Worm (Caenorhabditis elegans) whole organism, late embryonic: ENCODE data around the gene msp-76.

Experiments used
- F13H6.1 ChIP-seq: sonication (generic microtip); optimal IDR thresholded peaks from 2 replicates; lab custom pipeline; 2016; ENCODE audit warnings: missing genetic modification characterization, missing compliant biosample characterization
- ahr-1 ChIP-seq: sonication (generic microtip); optimal IDR thresholded peaks from 2 replicates; lab custom pipeline; 2016; ENCODE audit warnings: missing genetic modification characterization, missing compliant biosample characterization
- ceh-19 ChIP-seq: fragments of 200-800 bp; sonication (Bioruptor generic); optimal IDR thresholded peaks from 2 replicates; lab custom pipeline; 2018; ENCODE audit warnings: mild to moderate bottlenecking, missing genetic modification characterization, missing compliant biosample characterization
- ceh-22 ChIP-seq: sonication (generic microtip); optimal IDR thresholded peaks from 2 replicates; lab custom pipeline; 2017; ENCODE audit warnings: missing biosample characterization, missing genetic modification characterization
- fax-1 ChIP-seq: sonication (generic microtip); optimal IDR thresholded peaks from 2 replicates; lab custom pipeline; 2016; ENCODE audit warnings: missing genotype, missing genetic modification characterization, missing compliant biosample characterization
- nfya-1 ChIP-seq: sonication (generic microtip); optimal IDR thresholded peaks from 2 replicates; lab custom pipeline; 2017; ENCODE audit warnings: missing genetic modification characterization, mild to moderate bottlenecking, missing compliant biosample characterization, antibody characterized with exemption, moderate library complexity
- npax-4 ChIP-seq: sonication (generic microtip); optimal IDR thresholded peaks from 2 replicates; lab custom pipeline; 2016; ENCODE audit warnings: missing genetic modification characterization, missing compliant biosample characterization
- ref-2 ChIP-seq: sonication (generic microtip); optimal IDR thresholded peaks from 2 replicates; lab custom pipeline; 2016; ENCODE audit warnings: missing genetic modification characterization, missing compliant biosample characterization
- unc-3 ChIP-seq, 2 experiments: fragments of 200-800 bp in 1 of 2; sonication (Bioruptor generic) in 1 of 2; sonication (generic microtip) in 1 of 2; conservative IDR thresholded peaks in 1 of 2; optimal IDR thresholded peaks in 1 of 2; 2 replicates each; pipeline versions ENCODE4 v1.3.6 to Lab custom; 2016 to 2022; ENCODE audit warnings: missing compliant biosample characterization in 2 of 2, missing genetic modification characterization in 2 of 2, missing genetic modification reagents in 1 of 2

DNA sequence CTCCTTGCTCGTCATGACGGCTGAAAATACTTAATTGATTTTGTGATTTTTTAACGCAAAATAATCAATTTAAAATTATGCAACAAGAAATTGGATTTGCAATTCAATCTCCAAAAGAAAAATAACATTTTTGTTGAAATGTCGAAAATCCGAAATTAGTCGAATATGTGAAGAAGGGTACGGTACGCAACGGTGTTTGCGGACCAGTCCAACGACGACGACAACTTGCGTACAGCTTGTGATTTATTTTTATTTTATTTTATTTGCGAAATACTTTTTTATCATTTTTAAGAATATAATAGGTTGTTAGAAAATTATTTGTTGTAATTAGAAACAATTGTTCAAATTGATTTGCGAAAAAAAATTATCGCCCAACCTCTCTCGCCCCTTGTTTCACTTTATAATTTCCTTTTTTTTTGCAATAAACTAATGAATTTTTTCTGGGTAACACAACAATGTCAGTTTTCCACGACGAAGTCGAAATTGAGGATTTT, 17.9 kb downstream of the msp-76 start, which contains the start of the genes dcaf-1 and dph-3:
- TF ChIP-seq ahr-1 (no peak), ceh-22 (tag; lab: Kevin White, UChicago) (no peak), ceh-19 (GFP tag; lab: Kevin White, UChicago) (no peak), ref-2 (no peak), F13H6.1 (tag; lab: Kevin White, UChicago) (no peak), fax-1 (tag; lab: Kevin White, UChicago) (no peak), nfya-1 (tag; lab: Kevin White, UChicago) (peak; percentile 10), unc-3 (GFP tag; conservative IDR thresholded peaks at IDR 0.05; lab: Robert Waterston, UW) (no peak), unc-3 (tag; optimal IDR thresholded peaks at IDR 0.05; lab: Kevin White, UChicago) (no peak), npax-4 (tag; lab: Kevin White, UChicago) (no peak)
